Fruit fly (Drosophila melanogaster) whole organism, embryonic: ENCODE results near the gene mxc.
A peak's percentile ranks its signal among the peaks of the same experiment; 100 is the strongest.

Source experiments
- CG11093 ChIP-seq: fragments of 200-800 bp; sonication (Bioruptor generic); IDR thresholded peaks from 3 replicates; pipeline ENCODE4 v1.3.6; 2022; ENCODE audit warnings: missing biosample characterization, missing genetic modification characterization
- CG12071 ChIP-seq: fragments of 200-800 bp; sonication (Bioruptor generic); optimal IDR thresholded peaks from 3 replicates; lab custom pipeline; 2018; ENCODE audit warnings: missing biosample characterization, mild to moderate bottlenecking, missing genetic modification characterization
- CG12744 ChIP-seq: fragments of 200-800 bp; sonication (Bioruptor generic); optimal IDR thresholded peaks from 2 replicates; lab custom pipeline; 2016; ENCODE audit warnings: missing biosample characterization, missing genetic modification characterization
- CG12769 ChIP-seq: fragments of 200-800 bp; sonication (Bioruptor generic); optimal IDR thresholded peaks from 2 replicates; lab custom pipeline; 2019; ENCODE audit warnings: missing biosample characterization, mild to moderate bottlenecking, missing genetic modification characterization, moderate library complexity
- CG13287 ChIP-seq: fragments of 200-800 bp; sonication (Bioruptor generic); IDR thresholded peaks from 2 replicates; pipeline ENCODE4 v1.3.6; 2022; ENCODE audit warnings: missing biosample characterization, missing genetic modification characterization; ENCODE audit not compliant: partially characterized antibody
- CG13424 ChIP-seq: fragments of 200-800 bp; sonication (Bioruptor generic); optimal IDR thresholded peaks from 2 replicates; lab custom pipeline; 2019; ENCODE audit warnings: missing biosample characterization, mild to moderate bottlenecking, missing genetic modification characterization, moderate library complexity
- CG15514 ChIP-seq: fragments of 200-800 bp; sonication (Bioruptor generic); optimal IDR thresholded peaks from 3 replicates; lab custom pipeline; 2017; ENCODE audit warnings: missing biosample characterization, missing genetic modification characterization, mild to moderate bottlenecking, moderate library complexity, missing genetic modification reagents
- CG15601 ChIP-seq: fragments of 200-800 bp; sonication (Bioruptor generic); optimal IDR thresholded peaks from 3 replicates; lab custom pipeline; 2019; ENCODE audit warnings: missing biosample characterization, mild to moderate bottlenecking, missing genetic modification characterization, moderate library complexity
- CG30431 ChIP-seq: fragments of 200-800 bp; sonication (Bioruptor generic); optimal IDR thresholded peaks from 2 replicates; lab custom pipeline; 2017; ENCODE audit warnings: missing biosample characterization, missing genetic modification characterization
- CG32532 ChIP-seq: fragments of 200-800 bp; sonication (Bioruptor generic); IDR thresholded peaks from 2 replicates; pipeline ENCODE4 v1.3.6; 2022; ENCODE audit warnings: missing biosample characterization, missing genetic modification characterization
- CG33213 ChIP-seq: fragments of 200-800 bp; sonication (Bioruptor generic); optimal IDR thresholded peaks from 3 replicates; lab custom pipeline; 2016; ENCODE audit warnings: missing biosample characterization, missing genetic modification characterization
- CG4360 ChIP-seq: fragments of 200-800 bp; sonication (Bioruptor generic); IDR thresholded peaks from 2 replicates; pipeline ENCODE4 v1.3.6; 2022; ENCODE audit warnings: missing biosample characterization, missing genetic modification characterization
- CG6272 ChIP-seq: fragments of 200-800 bp; sonication (Bioruptor generic); IDR thresholded peaks from 2 replicates; pipeline ENCODE4 v1.3.6; 2022; ENCODE audit warnings: missing biosample characterization, missing genetic modification characterization
- CG6813 ChIP-seq: fragments of 200-800 bp; sonication (Bioruptor generic); optimal IDR thresholded peaks from 2 replicates; lab custom pipeline; 2017; ENCODE audit warnings: missing biosample characterization, missing genetic modification characterization, mild to moderate bottlenecking, moderate library complexity, missing genetic modification reagents
- CG8281 ChIP-seq: fragments of 200-800 bp; sonication (Bioruptor generic); optimal IDR thresholded peaks from 2 replicates; lab custom pipeline; 2018; ENCODE audit warnings: missing biosample characterization, mild to moderate bottlenecking, missing genetic modification characterization, moderate library complexity
- CG8290 ChIP-seq, 3 experiments: fragments of 200-800 bp; sonication (Bioruptor generic); optimal IDR thresholded peaks; 2 replicates each; lab custom pipeline; 2016 to 2019; ENCODE audit warnings: missing biosample characterization in 3 of 3, missing genetic modification characterization in 3 of 3, mild to moderate bottlenecking in 2 of 3, moderate library complexity in 1 of 3
- CG8765 ChIP-seq: fragments of 200-800 bp; sonication (Bioruptor generic); IDR thresholded peaks from 2 replicates; pipeline ENCODE4 v1.3.6; 2022; ENCODE audit warnings: missing biosample characterization, missing genetic modification characterization
- D ChIP-seq, 2 experiments: fragments of 200-800 bp in 1 of 2; fragments of >200 bp in 1 of 2; sonication (Bioruptor generic) in 1 of 2; optimal IDR thresholded peaks; 2 replicates in 1 of 2; 3 replicates in 1 of 2; lab custom pipeline; 2017; ENCODE audit warnings: mild to moderate bottlenecking in 1 of 2, missing biosample characterization in 1 of 2, missing genetic modification characterization in 1 of 2, missing genetic modification reagents in 1 of 2
- E2f1 ChIP-seq: fragments of 200-800 bp; sonication (Bioruptor generic); IDR thresholded peaks from 2 replicates; pipeline ENCODE4 v1.3.6; 2022; ENCODE audit warnings: missing biosample characterization, missing genetic modification characterization
- Hand ChIP-seq: fragments of 200-800 bp; sonication (Bioruptor generic); optimal IDR thresholded peaks from 2 replicates; lab custom pipeline; 2017; ENCODE audit warnings: mild to moderate bottlenecking, missing biosample characterization, missing genetic modification reagents, missing genetic modification characterization
- Mes4 ChIP-seq: fragments of 200-800 bp; sonication (Bioruptor generic); optimal IDR thresholded peaks from 2 replicates; lab custom pipeline; 2016; ENCODE audit warnings: missing biosample characterization, missing genetic modification characterization
- Ptx1 ChIP-seq: fragments of 200-800 bp; sonication (Bioruptor generic); IDR thresholded peaks from 2 replicates; pipeline ENCODE4 v1.3.6; 2022; ENCODE audit warnings: missing biosample characterization, missing genetic modification characterization
- Sry-β ChIP-seq: fragments of 200-800 bp; sonication (Bioruptor generic); optimal IDR thresholded peaks from 2 replicates; lab custom pipeline; 2018; ENCODE audit warnings: missing biosample characterization, mild to moderate bottlenecking, missing genetic modification characterization, moderate library complexity
- abd-A ChIP-seq: fragments of 200-800 bp; sonication (Bioruptor generic); optimal IDR thresholded peaks from 3 replicates; lab custom pipeline; 2019; ENCODE audit warnings: missing biosample characterization, mild to moderate bottlenecking, missing genetic modification characterization, moderate library complexity
- ara ChIP-seq: fragments of 200-800 bp; sonication (Bioruptor generic); IDR thresholded peaks from 2 replicates; pipeline ENCODE4 v1.3.6; 2022; ENCODE audit warnings: missing biosample characterization, missing genetic modification characterization
- bcd ChIP-seq: fragments of 200-800 bp; sonication (Bioruptor generic); optimal IDR thresholded peaks from 2 replicates; lab custom pipeline; 2017; ENCODE audit warnings: missing biosample characterization, mild to moderate bottlenecking, missing genetic modification characterization
- cad ChIP-seq: fragments of >200 bp; optimal IDR thresholded peaks from 2 replicates; lab custom pipeline; 2017; ENCODE audit warnings: missing biosample characterization, missing genetic modification characterization
- cg ChIP-seq: fragments of 200-800 bp; sonication (Bioruptor generic); optimal IDR thresholded peaks from 3 replicates; lab custom pipeline; 2019; ENCODE audit warnings: missing biosample characterization, mild to moderate bottlenecking, missing genetic modification characterization, moderate library complexity
- chn ChIP-seq: fragments of 200-800 bp; sonication (Bioruptor generic); optimal IDR thresholded peaks from 2 replicates; lab custom pipeline; 2016; ENCODE audit warnings: missing biosample characterization, missing genetic modification characterization
- crp ChIP-seq, 2 experiments: fragments of 200-800 bp; sonication (Bioruptor generic); optimal IDR thresholded peaks; 2 replicates in 1 of 2; 3 replicates in 1 of 2; lab custom pipeline; 2017; ENCODE audit warnings: missing biosample characterization in 2 of 2, missing genetic modification characterization in 2 of 2, mild to moderate bottlenecking in 1 of 2, moderate library complexity in 1 of 2
- dimm ChIP-seq: fragments of 200-800 bp; sonication (Bioruptor generic); IDR thresholded peaks from 2 replicates; pipeline ENCODE4 v1.3.6; 2022; ENCODE audit warnings: missing biosample characterization, missing genetic modification characterization
- dmrt99B ChIP-seq: fragments of 200-800 bp; sonication (Bioruptor generic); optimal IDR thresholded peaks from 2 replicates; lab custom pipeline; 2018; ENCODE audit warnings: missing biosample characterization, mild to moderate bottlenecking, missing genetic modification characterization, moderate library complexity
- ftz-f1 ChIP-seq: fragments of 200-800 bp; sonication (Bioruptor generic); optimal IDR thresholded peaks from 2 replicates; lab custom pipeline; 2016; ENCODE audit warnings: missing biosample characterization, missing genetic modification characterization
- gcm2 ChIP-seq: fragments of 200-800 bp; sonication (Bioruptor generic); optimal IDR thresholded peaks from 2 replicates; lab custom pipeline; 2016; ENCODE audit warnings: missing biosample characterization, missing genetic modification characterization
- gsb ChIP-seq: fragments of 200-800 bp; sonication (Bioruptor generic); IDR thresholded peaks from 2 replicates; pipeline ENCODE4 v1.3.6; 2022; ENCODE audit warnings: missing biosample characterization, missing genetic modification characterization
- kni ChIP-seq: fragments of 200-800 bp; sonication (Bioruptor generic); optimal IDR thresholded peaks from 3 replicates; lab custom pipeline; 2017; ENCODE audit warnings: mild to moderate bottlenecking, missing biosample characterization, missing genetic modification reagents, missing genetic modification characterization
- lov ChIP-seq, 2 experiments: fragments of 200-800 bp in 1 of 2; fragments of >200 bp in 1 of 2; sonication (Bioruptor generic) in 1 of 2; IDR thresholded peaks in 1 of 2; optimal IDR thresholded peaks in 1 of 2; 2 replicates in 1 of 2; 3 replicates in 1 of 2; pipeline versions ENCODE4 v1.3.6 to Lab custom; 2017 to 2022; ENCODE audit warnings: missing biosample characterization in 1 of 2, missing genetic modification characterization in 1 of 2
- pfk ChIP-seq: fragments of 200-800 bp; sonication (Bioruptor generic); optimal IDR thresholded peaks from 2 replicates; lab custom pipeline; 2018; ENCODE audit warnings: missing biosample characterization, mild to moderate bottlenecking, missing genetic modification characterization, moderate library complexity
- pros ChIP-seq: fragments of 200-800 bp; sonication (Bioruptor generic); optimal IDR thresholded peaks from 3 replicates; lab custom pipeline; 2019; ENCODE audit warnings: missing biosample characterization, mild to moderate bottlenecking, missing genetic modification characterization, moderate library complexity
- row ChIP-seq: fragments of 200-800 bp; sonication (Bioruptor generic); IDR thresholded peaks from 3 replicates; pipeline ENCODE4 v1.3.6; 2022; ENCODE audit warnings: missing biosample characterization, missing genetic modification characterization
- sens ChIP-seq: fragments of 200-800 bp; sonication (Bioruptor generic); peaks from one replicate; lab custom pipeline; 2016; ENCODE audit warnings: missing biosample characterization, missing genetic modification characterization
- sug ChIP-seq: fragments of 200-800 bp; optimal IDR thresholded peaks from 2 replicates; lab custom pipeline; 2019; ENCODE audit warnings: missing biosample characterization, mild to moderate bottlenecking, missing genetic modification characterization, moderate library complexity
- unc-4 ChIP-seq: fragments of 200-800 bp; sonication (Bioruptor generic); IDR thresholded peaks from 2 replicates; pipeline ENCODE4 v1.3.6; 2022; ENCODE audit warnings: missing biosample characterization, missing genetic modification characterization; ENCODE audit not compliant: partially characterized antibody
- vvl ChIP-seq: fragments of 200-800 bp; sonication (Bioruptor generic); IDR thresholded peaks from 2 replicates; pipeline ENCODE4 v1.3.6; 2022; ENCODE audit warnings: missing biosample characterization, missing genetic modification characterization
- zen2 ChIP-seq: fragments of 200-800 bp; sonication (Bioruptor generic); IDR thresholded peaks from 3 replicates; pipeline ENCODE4 v1.3.6; 2022; ENCODE audit warnings: missing biosample characterization, missing genetic modification characterization; ENCODE audit not compliant: partially characterized antibody
- zf30C ChIP-seq: fragments of 200-800 bp; sonication (Bioruptor generic); optimal IDR thresholded peaks from 3 replicates; lab custom pipeline; 2018; ENCODE audit warnings: missing biosample characterization, mild to moderate bottlenecking, missing genetic modification characterization

Gene mxc

DNA sequence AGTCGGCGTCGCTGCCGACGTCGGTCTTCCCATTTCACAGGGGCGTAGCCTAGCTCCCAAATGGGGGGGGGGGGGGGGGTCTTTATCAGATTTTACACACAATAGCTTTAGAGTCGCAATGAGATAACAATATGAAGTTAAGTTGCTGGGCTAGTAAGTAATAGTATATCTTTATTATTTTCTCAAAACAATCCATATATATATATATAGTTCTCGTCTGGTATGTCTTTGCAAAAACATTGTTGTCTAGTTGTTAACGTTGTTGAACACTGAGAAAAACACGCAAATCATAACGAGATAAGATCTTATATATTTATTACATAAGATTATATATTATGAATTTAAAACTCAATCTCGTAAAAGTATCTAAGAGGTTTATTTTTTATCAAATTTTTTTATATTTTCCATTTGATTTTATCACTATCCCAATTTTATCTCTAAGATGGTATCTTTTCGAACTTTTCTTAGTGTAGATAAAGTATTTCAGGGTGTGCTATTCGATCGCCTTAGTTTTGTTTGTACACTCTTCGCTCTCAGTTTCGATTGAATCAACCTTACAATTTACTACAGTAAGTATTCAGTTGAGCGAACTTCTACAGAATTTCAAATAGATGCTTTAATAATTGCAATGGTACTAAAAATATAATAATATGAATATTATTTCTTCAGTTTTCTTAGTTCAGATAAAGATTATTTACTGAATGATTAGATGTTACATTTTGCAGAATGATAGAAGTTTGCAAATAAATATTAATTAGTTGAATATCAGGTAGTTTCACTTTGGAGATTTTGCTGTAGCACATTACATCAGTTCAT, 41.2 kb downstream of the mxc start (continued):
- TF ChIP-seq CG15514 (GFP tag; lab: Kevin White, UChicago) (peak; percentile 87), Sry-β (GFP tag; lab: Kevin White, UChicago) (no peak), dmrt99B (tag; lab: Kevin White, UChicago) (peak; percentile 59), ftz-f1 (GFP tag; lab: Kevin White, UChicago) (no peak), row (GFP tag; lab: Robert Waterston, UW) (peak; percentile 84), Mes4 (GFP tag; lab: Kevin White, UChicago) (no peak), Hand (GFP tag; lab: Kevin White, UChicago) (peak; percentile 72), CG4360 (GFP tag; lab: Robert Waterston, UW) (no peak; the same call in 1 of the 2 replicates), abd-A (tag; lab: Kevin White, UChicago) (no peak), CG12769 (tag; lab: Kevin White, UChicago) (peak; percentile 82), E2f1 (peak; percentile 85), CG11093 (GFP tag; lab: Robert Waterston, UW) (peak; percentile 62; the same call in 1 of the 3 replicates), CG6272 (peak; percentile 72; the same call in 1 of the 2 replicates), zf30C (GFP tag; lab: Kevin White, UChicago) (peak; percentile 79), crp (GFP tag; optimal IDR thresholded peaks at IDR 0.05; lab: Kevin White, UChicago) (no peak), unc-4 (no peak), gsb (peak; percentile 83), CG32532 (GFP tag; lab: Robert Waterston, UW) (peak; percentile 94), bcd (GFP tag; lab: Kevin White, UChicago) (peak; percentile 84), CG8765 (GFP tag; lab: Robert Waterston, UW) (peak; percentile 56; the same call in 1 of the 2 replicates), ara (GFP tag; lab: Robert Waterston, UW) (no peak), CG30431 (GFP tag; lab: Kevin White, UChicago) (peak; percentile 47), gcm2 (no peak), CG13424 (tag; lab: Kevin White, UChicago) (peak; percentile 66), CG12071 (GFP tag; lab: Kevin White, UChicago) (peak; percentile 60), D (optimal IDR thresholded peaks at IDR 0.05; lab: Kevin White, UChicago) (no peak), D (GFP tag; optimal IDR thresholded peaks at IDR 0.05; lab: Kevin White, UChicago) (no peak), sens (peak; percentile 73), dimm (peak; percentile 56; the same call in 1 of the 2 replicates), pfk (GFP tag; lab: Kevin White, UChicago) (no peak), CG6813 (peak; percentile 68), CG8290 (GFP tag; optimal IDR thresholded peaks at IDR 0.05; lab: Kevin White, UChicago) (no peak), CG8290 (tag; optimal IDR thresholded peaks at IDR 0.05; lab: Kevin White, UChicago) (peak in 1 of 2 experiments; percentile 84), CG8281 (tag; lab: Kevin White, UChicago) (peak; percentile 35), cad (GFP tag; lab: Kevin White, UChicago) (no peak), cg (GFP tag; lab: Kevin White, UChicago) (no peak), zen2 (no peak), Ptx1 (peak; percentile 79), pros (no peak), vvl (GFP tag; lab: Robert Waterston, UW) (peak; percentile 82), CG15601 (tag; lab: Kevin White, UChicago) (peak; percentile 96), CG13287 (GFP tag; lab: Robert Waterston, UW) (no peak), kni (GFP tag; lab: Kevin White, UChicago) (no peak), sug (tag; lab: Kevin White, UChicago) (peak; percentile 54), CG12744 (no peak), chn (no peak), lov (optimal IDR thresholded peaks at IDR 0.05; lab: Kevin White, UChicago) (no peak), lov (GFP tag; IDR thresholded peaks at IDR 0.05; lab: Robert Waterston, UW) (0 out of 3 replicates have a peak, but pooled peaks have one; percentile 42), CG33213 (no peak)
